Fruit fly (Drosophila melanogaster) whole organism, embryonic: ENCODE results near the gene CG32087.
A peak's percentile ranks its signal among the peaks of the same experiment; 100 is the strongest.

Source experiments
- Bgb ChIP-seq: fragments of 200-800 bp; sonication (Bioruptor generic); IDR thresholded peaks from 2 replicates; pipeline ENCODE4 v1.3.6; 2022; ENCODE audit warnings: missing biosample characterization, missing genetic modification characterization; ENCODE audit not compliant: partially characterized antibody
- C15 ChIP-seq: fragments of 200-800 bp; sonication (Bioruptor generic); IDR thresholded peaks from 3 replicates; pipeline ENCODE4 v1.3.6; 2022; ENCODE audit warnings: missing biosample characterization, missing genetic modification characterization
- CG1024 ChIP-seq: fragments of 200-800 bp; sonication (Bioruptor generic); IDR thresholded peaks from 2 replicates; pipeline ENCODE4 v1.3.6; 2022; ENCODE audit warnings: missing biosample characterization, missing genetic modification characterization
- CG10321 ChIP-seq: fragments of 200-800 bp; sonication (Bioruptor generic); IDR thresholded peaks from 2 replicates; pipeline ENCODE4 v1.3.6; 2022; ENCODE audit warnings: missing biosample characterization, missing genetic modification characterization
- CG12155 ChIP-seq: fragments of 200-800 bp; sonication (Bioruptor generic); optimal IDR thresholded peaks from 3 replicates; lab custom pipeline; 2016; ENCODE audit warnings: missing biosample characterization, missing genetic modification characterization
- CG12391 ChIP-seq: fragments of 200-800 bp; sonication (Bioruptor generic); optimal IDR thresholded peaks from 3 replicates; lab custom pipeline; 2018; ENCODE audit warnings: missing biosample characterization, mild to moderate bottlenecking, missing genetic modification characterization, moderate library complexity
- CG13287 ChIP-seq: fragments of 200-800 bp; sonication (Bioruptor generic); IDR thresholded peaks from 2 replicates; pipeline ENCODE4 v1.3.6; 2022; ENCODE audit warnings: missing biosample characterization, missing genetic modification characterization; ENCODE audit not compliant: partially characterized antibody
- CG14014 ChIP-seq: fragments of 200-800 bp; sonication (Bioruptor generic); IDR thresholded peaks from 2 replicates; pipeline ENCODE4 v1.3.6; 2022; ENCODE audit warnings: missing biosample characterization, missing genetic modification characterization
- CG18262 ChIP-seq: fragments of 200-800 bp; optimal IDR thresholded peaks from 3 replicates; lab custom pipeline; 2019; ENCODE audit warnings: missing biosample characterization, mild to moderate bottlenecking, missing genetic modification characterization, moderate library complexity
- CG1832 ChIP-seq: fragments of 200-800 bp; sonication (Bioruptor generic); optimal IDR thresholded peaks from 2 replicates; lab custom pipeline; 2017; ENCODE audit warnings: missing biosample characterization, mild to moderate bottlenecking, missing genetic modification characterization, inconsistent platforms
- CG18476 ChIP-seq: fragments of 200-800 bp; sonication (Bioruptor generic); optimal IDR thresholded peaks from 2 replicates; lab custom pipeline; 2016; ENCODE audit warnings: missing biosample characterization, mild to moderate bottlenecking, missing genetic modification characterization
- CG3726 ChIP-seq: fragments of 200-800 bp; sonication (Bioruptor generic); IDR thresholded peaks from 3 replicates; pipeline ENCODE4, ENCODE4 v1.3.6; 2022; ENCODE audit warnings: missing biosample characterization, missing genetic modification characterization
- CG5245 ChIP-seq: fragments of 200-800 bp; sonication (Bioruptor generic); optimal IDR thresholded peaks from 3 replicates; lab custom pipeline; 2016; ENCODE audit warnings: missing biosample characterization, missing genetic modification characterization
- CG6689 ChIP-seq: fragments of 200-800 bp; sonication (Bioruptor generic); IDR thresholded peaks from 2 replicates; pipeline ENCODE4 v1.3.6; 2022; ENCODE audit warnings: missing biosample characterization, missing genetic modification characterization
- CG6791 ChIP-seq: fragments of 200-800 bp; sonication (Bioruptor generic); IDR thresholded peaks from 3 replicates; pipeline ENCODE4 v1.3.6; 2022; ENCODE audit warnings: missing biosample characterization, missing genetic modification characterization; ENCODE audit not compliant: partially characterized antibody
- CG8290 ChIP-seq, 3 experiments: fragments of 200-800 bp; sonication (Bioruptor generic); optimal IDR thresholded peaks; 2 replicates each; lab custom pipeline; 2016 to 2019; ENCODE audit warnings: missing biosample characterization in 3 of 3, missing genetic modification characterization in 3 of 3, mild to moderate bottlenecking in 2 of 3, moderate library complexity in 1 of 3
- Dfd ChIP-seq, 2 experiments: fragments of >200 bp; optimal IDR thresholded peaks; 2 replicates each; lab custom pipeline; 2017; ENCODE audit warnings: missing biosample characterization in 2 of 2, missing genetic modification characterization in 2 of 2
- Dref ChIP-seq: fragments of 200-800 bp; sonication (Bioruptor generic); IDR thresholded peaks from 2 replicates; pipeline ENCODE4 v1.3.6; 2022; ENCODE audit warnings: missing biosample characterization, missing genetic modification characterization
- Jarid2 ChIP-seq: fragments of 200-800 bp; sonication (Bioruptor generic); optimal IDR thresholded peaks from 3 replicates; lab custom pipeline; 2017; ENCODE audit warnings: mild to moderate bottlenecking, missing biosample characterization, missing genetic modification reagents, missing genetic modification characterization
- MBD-R2 ChIP-seq: fragments of 200-800 bp; sonication (Bioruptor generic); IDR thresholded peaks from 2 replicates; pipeline ENCODE4 v1.3.6; 2022; ENCODE audit warnings: missing biosample characterization, missing genetic modification characterization
- Med ChIP-seq: fragments of 200-800 bp; sonication (Bioruptor generic); peaks from one replicate; lab custom pipeline; 2016; ENCODE audit warnings: missing biosample characterization, missing genetic modification characterization, mild to moderate bottlenecking, inconsistent platforms, moderate library complexity
- Oaz ChIP-seq: fragments of 200-800 bp; sonication (Bioruptor generic); IDR thresholded peaks from 2 replicates; pipeline ENCODE4 v1.3.6; 2022; ENCODE audit warnings: missing biosample characterization, missing genetic modification characterization
- Opbp ChIP-seq: fragments of 200-800 bp; sonication (Bioruptor generic); IDR thresholded peaks from 3 replicates; pipeline ENCODE4 v1.3.6; 2022; ENCODE audit warnings: missing biosample characterization, missing genetic modification characterization; ENCODE audit not compliant: partially characterized antibody
- Ptx1 ChIP-seq: fragments of 200-800 bp; sonication (Bioruptor generic); IDR thresholded peaks from 2 replicates; pipeline ENCODE4 v1.3.6; 2022; ENCODE audit warnings: missing biosample characterization, missing genetic modification characterization
- bbx ChIP-seq: fragments of 200-800 bp; sonication (Bioruptor generic); IDR thresholded peaks from 2 replicates; pipeline ENCODE4 v1.3.6; 2022; ENCODE audit warnings: missing biosample characterization, missing genetic modification characterization; ENCODE audit not compliant: partially characterized antibody
- chinmo ChIP-seq: fragments of 200-800 bp; sonication (Bioruptor generic); IDR thresholded peaks from 4 replicates; pipeline ENCODE4 v1.3.6; 2022; ENCODE audit warnings: missing biosample characterization, missing genetic modification characterization; ENCODE audit not compliant: partially characterized antibody
- dmrt11E ChIP-seq: fragments of 200-800 bp; sonication (Bioruptor generic); optimal IDR thresholded peaks from 3 replicates; lab custom pipeline; 2018; ENCODE audit warnings: missing biosample characterization, mild to moderate bottlenecking, missing genetic modification characterization, moderate library complexity
- en ChIP-seq: fragments of 200-800 bp; sonication (Bioruptor generic); optimal IDR thresholded peaks from 2 replicates; lab custom pipeline; 2016; ENCODE audit warnings: missing biosample characterization, missing genetic modification characterization
- fru ChIP-seq: fragments of >200 bp; optimal IDR thresholded peaks from 2 replicates; lab custom pipeline; 2017
- ftz-f1 ChIP-seq: fragments of 200-800 bp; sonication (Bioruptor generic); optimal IDR thresholded peaks from 2 replicates; lab custom pipeline; 2016; ENCODE audit warnings: missing biosample characterization, missing genetic modification characterization
- gcm ChIP-seq: fragments of 200-800 bp; sonication (Bioruptor generic); optimal IDR thresholded peaks from 2 replicates; lab custom pipeline; 2019; ENCODE audit warnings: missing biosample characterization, mild to moderate bottlenecking, missing genetic modification characterization, moderate library complexity
- hb ChIP-seq: fragments of 200-800 bp; sonication (Bioruptor generic); IDR thresholded peaks from 3 replicates; pipeline ENCODE4 v1.3.6; 2022; ENCODE audit warnings: missing biosample characterization, missing genetic modification characterization; ENCODE audit not compliant: partially characterized antibody
- insv ChIP-seq, 2 experiments: fragments of 200-800 bp; sonication (Bioruptor generic); optimal IDR thresholded peaks; 3 replicates each; lab custom pipeline; 2016 to 2018; ENCODE audit warnings: missing biosample characterization in 2 of 2, missing genetic modification characterization in 2 of 2
- inv ChIP-seq: fragments of 200-800 bp; sonication (Bioruptor generic); IDR thresholded peaks from 2 replicates; pipeline ENCODE4 v1.3.6; 2022; ENCODE audit warnings: missing biosample characterization, missing genetic modification characterization; ENCODE audit not compliant: partially characterized antibody
- onecut ChIP-seq: fragments of 200-800 bp; sonication (Bioruptor generic); IDR thresholded peaks from 2 replicates; pipeline ENCODE4 v1.3.6; 2022; ENCODE audit warnings: missing biosample characterization, missing genetic modification characterization
- pzg ChIP-seq: fragments of 200-800 bp; sonication (Bioruptor generic); optimal IDR thresholded peaks from 3 replicates; lab custom pipeline; 2018; ENCODE audit warnings: missing biosample characterization, mild to moderate bottlenecking, missing genetic modification characterization, moderate library complexity
- row ChIP-seq: fragments of 200-800 bp; sonication (Bioruptor generic); IDR thresholded peaks from 3 replicates; pipeline ENCODE4 v1.3.6; 2022; ENCODE audit warnings: missing biosample characterization, missing genetic modification characterization
- sens ChIP-seq: fragments of 200-800 bp; sonication (Bioruptor generic); peaks from one replicate; lab custom pipeline; 2016; ENCODE audit warnings: missing biosample characterization, missing genetic modification characterization
- seq ChIP-seq: fragments of 200-800 bp; sonication (Bioruptor generic); IDR thresholded peaks from 2 replicates; pipeline ENCODE4 v1.3.6; 2022; ENCODE audit warnings: missing biosample characterization, missing genetic modification characterization
- sna ChIP-seq: fragments of 200-800 bp; sonication (Bioruptor generic); IDR thresholded peaks from 2 replicates; pipeline ENCODE4 v1.3.6; 2022; ENCODE audit warnings: missing biosample characterization, missing genetic modification characterization; ENCODE audit not compliant: partially characterized antibody
- so ChIP-seq: fragments of 200-800 bp; sonication (Bioruptor generic); IDR thresholded peaks from 3 replicates; pipeline ENCODE4 v1.3.6; 2022; ENCODE audit warnings: missing biosample characterization, missing genetic modification characterization
- stwl ChIP-seq: fragments of 200-800 bp; sonication (Bioruptor generic); optimal IDR thresholded peaks from 3 replicates; lab custom pipeline; 2018; ENCODE audit warnings: missing biosample characterization, mild to moderate bottlenecking, missing genetic modification characterization, moderate library complexity
- trem ChIP-seq: fragments of 200-800 bp; optimal IDR thresholded peaks from 3 replicates; lab custom pipeline; 2019; ENCODE audit warnings: missing biosample characterization, mild to moderate bottlenecking, missing genetic modification characterization, moderate library complexity

The CG32087 gene

dm6 chr3L:11764930-11765329, 33.0 kb downstream of the CG32087 start (continued):
- TF ChIP-seq CG3726 (GFP tag; lab: Robert Waterston, UW) (no peak), dmrt11E (tag; lab: Kevin White, UChicago) (no peak), CG14014 (GFP tag; lab: Robert Waterston, UW) (no peak), CG18262 (no peak), CG1024 (GFP tag; lab: Robert Waterston, UW) (no peak), CG12391 (tag; lab: Kevin White, UChicago) (no peak)

- TF ChIP-seq chinmo (GFP tag; lab: Robert Waterston, UW) (0 out of 4 replicates have a peak, but pooled peaks have one; percentile 54), Dref (peak; percentile 44; the same call in 1 of the 2 replicates), so (GFP tag; lab: Robert Waterston, UW) (no peak), insv (GFP tag; optimal IDR thresholded peaks at IDR 0.05; lab: Kevin White, UChicago) (no peak), MBD-R2 (0 out of 2 replicates have a peak, but pooled peaks have one; percentile 20), bbx (GFP tag; lab: Robert Waterston, UW) (0 out of 2 replicates have a peak, but pooled peaks have one; percentile 13), pzg (GFP tag; lab: Kevin White, UChicago) (peak; percentile 26), stwl (tag; lab: Kevin White, UChicago) (peak; percentile 76), sna (peak; percentile 29; the same call in 1 of the 2 replicates), ftz-f1 (GFP tag; lab: Kevin White, UChicago) (peak; percentile 0), CG1832 (peak; percentile 52), row (GFP tag; lab: Robert Waterston, UW) (0 out of 3 replicates have a peak, but pooled peaks have one; percentile 9), en (GFP tag; lab: Kevin White, UChicago) (no peak), trem (tag; lab: Kevin White, UChicago) (peak; percentile 96), C15 (GFP tag; lab: Robert Waterston, UW) (0 out of 3 replicates have a peak, but pooled peaks have one; percentile 8), sens (peak; percentile 62), CG6791 (GFP tag; lab: Robert Waterston, UW) (0 out of 3 replicates have a peak, but pooled peaks have one; percentile 37), CG6689 (GFP tag; lab: Robert Waterston, UW) (0 out of 2 replicates have a peak, but pooled peaks have one; percentile 8), Oaz (no peak), Jarid2 (GFP tag; lab: Kevin White, UChicago) (peak; percentile 14), CG12155 (GFP tag; lab: Kevin White, UChicago) (peak; percentile 97), CG8290 (GFP tag; optimal IDR thresholded peaks at IDR 0.05; lab: Kevin White, UChicago) (no peak), CG8290 (tag; optimal IDR thresholded peaks at IDR 0.05; lab: Kevin White, UChicago) (peak in 1 of 2 experiments; percentile 18), inv (no peak), seq (peak; percentile 83), Opbp (0 out of 3 replicates have a peak, but pooled peaks have one; percentile 28), Bgb (GFP tag; lab: Robert Waterston, UW) (peak; percentile 31; the same call in 1 of the 2 replicates), CG10321 (GFP tag; lab: Robert Waterston, UW) (peak; percentile 83), CG13287 (GFP tag; lab: Robert Waterston, UW) (peak; percentile 49; the same call in 1 of the 2 replicates), gcm (GFP tag; lab: Kevin White, UChicago) (no peak), hb (GFP tag; lab: Robert Waterston, UW) (no peak), Med (GFP tag; lab: Kevin White, UChicago) (peak; percentile 68), Dfd (GFP tag; optimal IDR thresholded peaks at IDR 0.05; lab: Kevin White, UChicago) (no peak), fru (lab: Kevin White, UChicago) (peak; percentile 3), Ptx1 (GFP tag; lab: Robert Waterston, UW) (no peak), onecut (GFP tag; lab: Robert Waterston, UW) (peak; percentile 95), CG18476 (GFP tag; lab: Kevin White, UChicago) (no peak), CG5245 (GFP tag; lab: Kevin White, UChicago) (no peak)
Measured at dm6 chr3L:11765695-11766232, 33.8 kb downstream of the CG32087 start, which contains the start of gene loaf. loaf (minus strand) TSS chr3L:11766182.
